Worm (Caenorhabditis elegans) whole organism, L2 larva: ENCODE results near the gene R05G9.3.
A peak's percentile ranks its signal among the peaks of the same experiment; 100 is the strongest.

Experiments used
- C34F6.9 ChIP-seq: fragments of 150-350 bp; optimal IDR thresholded peaks from 2 replicates; lab custom pipeline; 2014; ENCODE audit warnings: missing biosample characterization, missing genetic modification characterization
- F13H6.1 ChIP-seq: sonication (generic microtip); optimal IDR thresholded peaks from 2 replicates; lab custom pipeline; 2016; ENCODE audit warnings: missing genetic modification characterization, missing compliant biosample characterization
- ZK546.5 ChIP-seq: sonication (generic microtip); optimal IDR thresholded peaks from 2 replicates; lab custom pipeline; 2017; ENCODE audit warnings: missing biosample characterization, missing genetic modification characterization
- aly-2 ChIP-seq: fragments of 150-350 bp; optimal IDR thresholded peaks from 2 replicates; lab custom pipeline; 2014; ENCODE audit warnings: missing biosample characterization, missing genetic modification characterization
- ama-1 ChIP-seq: fragments of 150-350 bp; optimal IDR thresholded peaks from 2 replicates; lab custom pipeline; 2018; ENCODE audit warnings: inconsistent platforms
- ceh-16 ChIP-seq: fragments of 150-350 bp; optimal IDR thresholded peaks from 2 replicates; lab custom pipeline; 2014; ENCODE audit warnings: missing biosample characterization, missing genetic modification characterization
- dmd-4 ChIP-seq: sonication (generic microtip); optimal IDR thresholded peaks from 2 replicates; lab custom pipeline; 2017; ENCODE audit warnings: missing biosample characterization, missing genetic modification characterization
- egl-27 ChIP-seq: sonication (generic microtip); optimal IDR thresholded peaks from 3 replicates; lab custom pipeline; 2017; ENCODE audit warnings: missing biosample characterization, missing genetic modification reagents, missing genetic modification characterization
- elt-3 ChIP-seq: sonication (generic microtip); optimal IDR thresholded peaks from 2 replicates; lab custom pipeline; 2017; ENCODE audit warnings: missing biosample characterization, missing genetic modification characterization
- fos-1 ChIP-seq: fragments of 150-350 bp; optimal IDR thresholded peaks from 2 replicates; lab custom pipeline; 2014; ENCODE audit warnings: missing biosample characterization, missing genetic modification characterization
- lin-11 ChIP-seq: fragments of 150-350 bp; sonication (generic microtip); optimal IDR thresholded peaks from 2 replicates; lab custom pipeline; 2014; ENCODE audit warnings: missing biosample characterization, missing genetic modification characterization, inconsistent platforms, mixed read lengths
- lin-13 ChIP-seq: fragments of 150-350 bp; optimal IDR thresholded peaks from 2 replicates; lab custom pipeline; 2014; ENCODE audit warnings: missing biosample characterization, missing genetic modification reagents, missing genetic modification characterization
- lin-39 ChIP-seq: fragments of 150-350 bp; optimal IDR thresholded peaks from 2 replicates; lab custom pipeline; 2014; ENCODE audit warnings: missing biosample characterization, missing genetic modification reagents, missing genetic modification characterization
- lsy-2 ChIP-seq, 2 experiments: fragments of 150-350 bp in 1 of 2; sonication (generic microtip) in 1 of 2; optimal IDR thresholded peaks; 2 replicates each; lab custom pipeline; 2014 to 2017; ENCODE audit warnings: missing biosample characterization in 2 of 2, missing genetic modification characterization in 2 of 2
- mbf-1 ChIP-seq: sonication (generic microtip); optimal IDR thresholded peaks from 2 replicates; lab custom pipeline; 2017; ENCODE audit warnings: missing biosample characterization, missing genetic modification characterization
- mdl-1 ChIP-seq, 2 experiments: fragments of 150-350 bp in 1 of 2; sonication (generic microtip) in 1 of 2; optimal IDR thresholded peaks; 2 replicates each; lab custom pipeline; 2017; ENCODE audit warnings: missing biosample characterization in 2 of 2, missing genetic modification characterization in 2 of 2
- nhr-10 ChIP-seq: sonication (generic microtip); optimal IDR thresholded peaks from 2 replicates; lab custom pipeline; 2017; ENCODE audit warnings: missing biosample characterization, missing genetic modification characterization
- nhr-129 ChIP-seq: fragments of 150-350 bp; optimal IDR thresholded peaks from 2 replicates; lab custom pipeline; 2014; ENCODE audit warnings: missing biosample characterization, missing genetic modification characterization
- nhr-21 ChIP-seq: fragments of 150-350 bp; optimal IDR thresholded peaks from 2 replicates; lab custom pipeline; 2014; ENCODE audit warnings: missing biosample characterization, missing genetic modification characterization
- nhr-23 ChIP-seq: fragments of 150-350 bp; optimal IDR thresholded peaks from 2 replicates; lab custom pipeline; 2014; ENCODE audit warnings: missing biosample characterization, missing genetic modification reagents, missing genetic modification characterization
- nhr-237 ChIP-seq: fragments of 150-350 bp; optimal IDR thresholded peaks from 2 replicates; lab custom pipeline; 2014; ENCODE audit warnings: missing biosample characterization, missing genetic modification characterization
- nhr-25 ChIP-seq: fragments of 150-350 bp; sonication (generic microtip); optimal IDR thresholded peaks from 3 replicates; lab custom pipeline; 2014; ENCODE audit warnings: missing biosample characterization, missing genetic modification characterization
- nhr-77 ChIP-seq: fragments of 150-350 bp; optimal IDR thresholded peaks from 2 replicates; lab custom pipeline; 2014; ENCODE audit warnings: missing biosample characterization, missing genetic modification characterization
- peb-1 ChIP-seq: fragments of 150-350 bp; optimal IDR thresholded peaks from 2 replicates; lab custom pipeline; 2014; ENCODE audit warnings: missing biosample characterization, missing genetic modification characterization
- sma-3 ChIP-seq: sonication (generic microtip); optimal IDR thresholded peaks from 2 replicates; lab custom pipeline; 2016; ENCODE audit warnings: missing genetic modification reagents, missing genetic modification characterization, missing compliant biosample characterization
- sma-9 ChIP-seq, 2 experiments: fragments of 150-350 bp in 1 of 2; sonication (generic microtip) in 1 of 2; optimal IDR thresholded peaks; 2 replicates each; lab custom pipeline; 2014 to 2016; ENCODE audit warnings: missing genetic modification characterization in 2 of 2, mild to moderate bottlenecking in 1 of 2, missing biosample characterization in 1 of 2, missing compliant biosample characterization in 1 of 2, missing genetic modification reagents in 1 of 2, moderate library complexity in 1 of 2
- unc-39 ChIP-seq: fragments of 150-350 bp; optimal IDR thresholded peaks from 2 replicates; lab custom pipeline; 2014; ENCODE audit warnings: missing biosample characterization, missing genetic modification characterization
- unc-55 ChIP-seq: fragments of 150-350 bp; sonication (generic microtip); optimal IDR thresholded peaks from 3 replicates; lab custom pipeline; 2014; ENCODE audit warnings: missing biosample characterization, missing genetic modification reagents, missing genetic modification characterization
- unc-62 ChIP-seq: fragments of 150-350 bp; optimal IDR thresholded peaks from 2 replicates; lab custom pipeline; 2014; ENCODE audit warnings: missing biosample characterization, missing genetic modification reagents, missing genetic modification characterization
- zag-1 ChIP-seq: fragments of 150-350 bp; optimal IDR thresholded peaks from 2 replicates; lab custom pipeline; 2014; ENCODE audit warnings: missing biosample characterization, missing genetic modification characterization
- ztf-1 ChIP-seq: fragments of 200-800 bp; sonication (Bioruptor generic); conservative IDR thresholded peaks from 2 replicates; pipeline ENCODE4 v1.3.6; 2022; ENCODE audit warnings: missing genetic modification characterization, missing compliant biosample characterization
- ztf-11 ChIP-seq: sonication (generic microtip); optimal IDR thresholded peaks from 2 replicates; lab custom pipeline; 2017; ENCODE audit warnings: missing biosample characterization, missing genetic modification characterization
- ztf-4 ChIP-seq: fragments of 150-350 bp; optimal IDR thresholded peaks from 2 replicates; lab custom pipeline; 2014; ENCODE audit warnings: missing biosample characterization, missing genetic modification characterization

Gene R05G9.3

ce11 chrII:6482102-6482501 is 19.2 kb downstream of the R05G9.3 start, which contains the start of gene del-10:
TSS of gene del-10 (minus strand) at chrII:6482125.
- TF ChIP-seq F13H6.1 (tag; lab: Kevin White, UChicago): peak; percentile 0
- peak; percentile 27 for TF ChIP-seq sma-9 (GFP tag; optimal IDR thresholded peaks at IDR 0.05; lab: Kevin White, UChicago)
- TF ChIP-seq sma-9 (tag; optimal IDR thresholded peaks at IDR 0.05; lab: Kevin White, UChicago): no peak
- no peak for TF ChIP-seq lin-13 (GFP tag; lab: Kevin White, UChicago)

ce11 chrII:6476655-6477054 is 24.7 kb downstream of the R05G9.3 start, which contains the start of gene T28D9.4:
TSS of gene T28D9.4 (plus strand) at chrII:6476955.
- TF ChIP-seq ZK546.5 (tag; lab: Kevin White, UChicago) (no peak), aly-2 (tag; lab: Kevin White, UChicago) (no peak), nhr-10 (tag; lab: Kevin White, UChicago) (no peak), peb-1 (tag; lab: Kevin White, UChicago) (no peak), nhr-21 (tag; lab: Kevin White, UChicago) (no peak), dmd-4 (tag; lab: Kevin White, UChicago) (no peak), ztf-1 (GFP tag; lab: Robert Waterston, UW) (no peak), elt-3 (tag; lab: Kevin White, UChicago) (no peak), lsy-2 (tag; optimal IDR thresholded peaks at IDR 0.05; lab: Kevin White, UChicago) (no peak)

- TF ChIP-seq sma-3 (GFP tag; lab: Kevin White, UChicago): no peak
Measured at ce11 chrII:6475180-6475737, 26.1 kb downstream of the R05G9.3 start, which contains the start of gene T28D9.16. TSS of gene T28D9.16 (plus strand) at chrII:6475687.

DNA sequence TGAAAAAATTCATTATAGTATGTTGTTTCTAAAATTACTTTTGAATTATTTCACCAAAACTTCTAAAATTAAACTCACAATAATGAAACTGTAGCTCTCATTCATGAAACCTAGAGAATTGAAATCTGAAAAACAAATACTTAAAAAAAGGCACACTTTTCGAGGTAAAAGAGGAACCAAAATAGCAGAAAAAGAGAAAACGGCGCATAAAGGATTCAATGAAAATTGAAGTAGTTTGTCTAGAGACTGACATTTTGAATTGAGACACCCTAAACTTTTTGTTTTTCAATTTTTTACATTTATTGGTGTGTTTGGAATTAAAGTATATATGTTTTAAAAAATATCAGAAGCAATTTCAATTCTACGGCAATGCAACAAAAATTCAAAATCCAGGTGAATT is 30.3 kb downstream of the R05G9.3 start, which contains the start of gene dgk-5:
Gene dgk-5 (minus strand): TSS at position 101 of the 400 bp plus-strand sequence.
- no peak for TF ChIP-seq ztf-4
- TF ChIP-seq nhr-25: no peak
- TF ChIP-seq peb-1 (tag; lab: Kevin White, UChicago): no peak
- TF ChIP-seq ztf-11 (tag; lab: Kevin White, UChicago): no peak
- no peak for TF ChIP-seq zag-1 (tag; lab: Kevin White, UChicago)
- no peak for TF ChIP-seq F13H6.1 (tag; lab: Kevin White, UChicago)
- TF ChIP-seq lsy-2 (tag; optimal IDR thresholded peaks at IDR 0.05; lab: Kevin White, UChicago): no peak
- TF ChIP-seq mbf-1: no peak
- no peak for TF ChIP-seq lin-11
- no peak for TF ChIP-seq egl-27 (tag; lab: Kevin White, UChicago)
- no peak for TF ChIP-seq nhr-23 (tag; lab: Kevin White, UChicago)
- no peak for TF ChIP-seq lin-39 (tag; lab: Kevin White, UChicago)
- TF ChIP-seq mdl-1 (tag; optimal IDR thresholded peaks at IDR 0.05; lab: Kevin White, UChicago): no peak
- no peak for TF ChIP-seq unc-62
- TF ChIP-seq nhr-237 (tag; lab: Kevin White, UChicago): no peak
- no peak for TF ChIP-seq unc-55 (GFP tag; lab: Kevin White, UChicago)

DNA sequence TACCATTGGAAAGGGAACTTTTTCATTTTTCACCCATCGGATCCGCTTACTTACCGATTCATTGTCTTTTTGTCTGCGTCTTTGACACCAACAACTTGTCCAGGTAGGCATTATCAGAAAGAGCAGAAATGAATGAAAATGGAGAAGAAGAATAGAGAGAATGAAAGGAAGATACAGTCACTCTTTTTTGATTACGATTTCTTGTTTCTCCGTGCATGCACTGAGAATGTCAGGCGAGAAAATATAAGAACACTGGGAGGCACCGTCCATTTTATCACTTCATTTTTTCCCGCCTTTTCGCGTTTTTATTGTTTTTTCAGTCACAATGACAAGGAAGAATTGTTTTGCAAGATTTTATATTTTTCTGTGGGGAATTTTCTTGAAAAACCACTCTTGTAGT is 32.0 kb downstream of the R05G9.3 start:
- no peak for TF ChIP-seq ceh-16 (tag; lab: Kevin White, UChicago)
- TF ChIP-seq fos-1 (tag; lab: Kevin White, UChicago): peak; percentile 56
- TF ChIP-seq, all 48 proteins: peak for 1

- TF ChIP-seq unc-62 (no peak), nhr-21 (tag; lab: Kevin White, UChicago) (no peak), C34F6.9 (tag; lab: Kevin White, UChicago) (no peak), nhr-25 (no peak), unc-39 (tag; lab: Kevin White, UChicago) (no peak), nhr-77 (no peak), nhr-129 (tag; lab: Kevin White, UChicago) (no peak), ama-1 (no peak)
Measured at ce11 chrII:6454671-6455070, 46.6 kb downstream of the R05G9.3 start, which contains the start of gene aptf-1. TSS of gene aptf-1 (plus strand) at chrII:6454971.
